Fruit fly (Drosophila melanogaster) S2 (cell line): Measurements from ENCODE around the gene Rh4.

Source experiments
- CG8478 ChIP-seq: fragments of >200 bp; optimal IDR thresholded peaks from 2 replicates; lab custom pipeline; 2018
- CTCF ChIP-seq, 2 experiments: fragments of >200 bp; optimal IDR thresholded peaks; 2 replicates each; lab custom pipeline; 2018

DNA sequence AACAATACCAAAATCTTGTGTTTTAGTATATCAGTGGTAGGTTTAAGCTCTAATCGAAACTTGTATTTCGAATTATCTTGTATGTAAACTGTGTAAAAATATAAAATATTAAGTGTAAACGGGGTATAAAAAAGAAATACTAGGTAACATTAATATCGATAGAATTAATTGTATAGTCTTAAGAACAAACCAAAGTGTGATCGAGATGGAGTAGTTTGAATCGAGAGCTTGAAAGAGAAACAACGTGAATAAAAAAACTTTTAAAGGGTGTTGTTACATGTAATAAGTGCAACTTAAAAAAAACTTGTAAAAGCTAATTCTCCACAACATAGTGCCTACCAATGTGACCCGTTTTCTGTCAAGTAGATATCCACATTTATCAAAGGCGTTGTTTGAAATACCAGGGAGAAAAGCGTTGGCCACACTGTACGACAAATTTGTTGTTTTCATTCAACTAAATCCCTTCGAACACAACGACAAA lies 20.2 kb downstream of the Rh4 start, which contains the start of gene TSG101:
- no peak for TF ChIP-seq CG8478 (lab: Kevin White, UChicago)
- TF ChIP-seq CTCF (optimal IDR thresholded peaks at IDR 0.05; lab: Kevin White, UChicago) = peak in 1 of 2 experiments; percentile 18
